Fruit fly (Drosophila melanogaster): ENCODE data around the gene CG8028.

The CG8028 gene

dm6 chrX:19280249-19280648 is at the start of gene CG8028:
CG8028 (minus strand) TSS chrX:19280349.
- TF ChIP-seq bab2 (GFP tag; optimal IDR thresholded peaks at IDR 0.05): no peak
- peak; percentile 13 for TF ChIP-seq Med (GFP tag)

dm6 chrX:19326730-19327129 is 46.6 kb upstream of the CG8028 start:
- TF ChIP-seq Meics (GFP tag; optimal IDR thresholded peaks at IDR 0.05) (no peak), CG6683 (GFP tag; optimal IDR thresholded peaks at IDR 0.05) (no peak), stwl (tag; optimal IDR thresholded peaks at IDR 0.05) (peak; percentile 42), zen (tag; optimal IDR thresholded peaks at IDR 0.05) (no peak), btn (GFP tag; optimal IDR thresholded peaks at IDR 0.05) (no peak), CG17361 (GFP tag; IDR thresholded peaks at IDR 0.05) (0 out of 3 replicates have a peak, but pooled peaks have one; percentile 29), BEAF-32 (GFP tag; optimal IDR thresholded peaks at IDR 0.05) (peak; percentile 14), zfh1 (GFP tag; IDR thresholded peaks at IDR 0.05) (no peak), CG8290 (GFP tag; optimal IDR thresholded peaks at IDR 0.05) (no peak), CG8290 (tag; optimal IDR thresholded peaks at IDR 0.05) (peak in 1 of 2 experiments; percentile 20), Hmr (GFP tag; optimal IDR thresholded peaks at IDR 0.05) (peak; percentile 42), twi (tag; optimal IDR thresholded peaks at IDR 0.05) (no peak), cad (GFP tag; optimal IDR thresholded peaks at IDR 0.05) (peak; percentile 8), trem (tag; optimal IDR thresholded peaks at IDR 0.05) (peak; percentile 47), CG15514 (GFP tag; optimal IDR thresholded peaks at IDR 0.05) (peak; percentile 3), Rfx (GFP tag; IDR thresholded peaks at IDR 0.05) (no peak), Ets65A (GFP tag) (peak; percentile 23), bbx (GFP tag; IDR thresholded peaks at IDR 0.05; ENCODE audit: partially characterized antibody) (no peak), CTCF (GFP tag; optimal IDR thresholded peaks at IDR 0.05) (peak; percentile 83), phol (tag; optimal IDR thresholded peaks at IDR 0.05) (peak; percentile 28), CG2199 (GFP tag; IDR thresholded peaks at IDR 0.05) (peak; percentile 68; the same call in 2 of the 3 replicates), zf30C (GFP tag; optimal IDR thresholded peaks at IDR 0.05) (peak; percentile 14), h (optimal IDR thresholded peaks at IDR 0.05) (no peak), CG10267 (tag; optimal IDR thresholded peaks at IDR 0.05) (peak; percentile 15), CG2116 (GFP tag; optimal IDR thresholded peaks at IDR 0.05) (peak; percentile 37), mld (GFP tag; IDR thresholded peaks at IDR 0.05; ENCODE audit: partially characterized antibody) (no peak), Gug (GFP tag; IDR thresholded peaks at IDR 0.05) (no peak), CG1603 (tag; optimal IDR thresholded peaks at IDR 0.05) (peak; percentile 30), gfzf (GFP tag; optimal IDR thresholded peaks at IDR 0.05) (peak; percentile 40), Lhr (GFP tag; optimal IDR thresholded peaks at IDR 0.05) (peak; percentile 75), CG4360 (GFP tag; IDR thresholded peaks at IDR 0.05) (no peak), CG2712 (tag; optimal IDR thresholded peaks at IDR 0.05) (peak; percentile 2), peb (GFP tag; IDR thresholded peaks at IDR 0.05) (no peak), Mad (GFP tag; optimal IDR thresholded peaks at IDR 0.05) (no peak), ewg (GFP tag; optimal IDR thresholded peaks at IDR 0.05) (no peak), Myb (GFP tag; optimal IDR thresholded peaks at IDR 0.05) (peak; percentile 97), CG14710 (tag; optimal IDR thresholded peaks at IDR 0.05) (peak; percentile 12), HmgZ (tag; optimal IDR thresholded peaks at IDR 0.05) (peak; percentile 37), Lpt (GFP tag; optimal IDR thresholded peaks at IDR 0.05) (no peak), ken (GFP tag; IDR thresholded peaks at IDR 0.05) (no peak), eve (GFP tag; optimal IDR thresholded peaks at IDR 0.05) (no peak), pita (GFP tag; optimal IDR thresholded peaks at IDR 0.05) (peak; percentile 79), CG12391 (tag; optimal IDR thresholded peaks at IDR 0.05) (peak; percentile 10), CG1529 (GFP tag; optimal IDR thresholded peaks at IDR 0.05) (no peak), pzg (GFP tag; optimal IDR thresholded peaks at IDR 0.05) (peak; percentile 47), nmo (GFP tag; optimal IDR thresholded peaks at IDR 0.05) (peak; percentile 1), Dp (GFP tag; optimal IDR thresholded peaks at IDR 0.05) (peak; percentile 71), rib (GFP tag; IDR thresholded peaks at IDR 0.05) (no peak), salm (tag; optimal IDR thresholded peaks at IDR 0.05) (no peak)
